Fruit fly (Drosophila melanogaster): ENCODE results near the gene Pyroxd1.
A peak's percentile ranks its signal among the peaks of the same experiment; 100 is the strongest.

Gene Pyroxd1

dm6 chr2L:20084785-20085555 is 6.3 kb upstream of the Pyroxd1 start, which contains the start of gene fok (continued):
- TF ChIP-seq HLH106 (tag; optimal IDR thresholded peaks at IDR 0.05) (peak; percentile 98), fru (GFP tag; optimal IDR thresholded peaks at IDR 0.05) (peak; percentile 99), dl (GFP tag; optimal IDR thresholded peaks at IDR 0.05; ENCODE audit: insufficient read depth in 1 of 2, partially characterized antibody in 2 of 2) (peak; percentile 19 to 48), ey (GFP tag; optimal IDR thresholded peaks at IDR 0.05) (peak; percentile 99), jim (GFP tag; optimal IDR thresholded peaks at IDR 0.05) (peak; percentile 46), Jra (GFP tag; optimal IDR thresholded peaks at IDR 0.05) (peak; percentile 86), CrebA (GFP tag; optimal IDR thresholded peaks at IDR 0.05; ENCODE audit: borderline replicate concordance) (no peak)

DNA sequence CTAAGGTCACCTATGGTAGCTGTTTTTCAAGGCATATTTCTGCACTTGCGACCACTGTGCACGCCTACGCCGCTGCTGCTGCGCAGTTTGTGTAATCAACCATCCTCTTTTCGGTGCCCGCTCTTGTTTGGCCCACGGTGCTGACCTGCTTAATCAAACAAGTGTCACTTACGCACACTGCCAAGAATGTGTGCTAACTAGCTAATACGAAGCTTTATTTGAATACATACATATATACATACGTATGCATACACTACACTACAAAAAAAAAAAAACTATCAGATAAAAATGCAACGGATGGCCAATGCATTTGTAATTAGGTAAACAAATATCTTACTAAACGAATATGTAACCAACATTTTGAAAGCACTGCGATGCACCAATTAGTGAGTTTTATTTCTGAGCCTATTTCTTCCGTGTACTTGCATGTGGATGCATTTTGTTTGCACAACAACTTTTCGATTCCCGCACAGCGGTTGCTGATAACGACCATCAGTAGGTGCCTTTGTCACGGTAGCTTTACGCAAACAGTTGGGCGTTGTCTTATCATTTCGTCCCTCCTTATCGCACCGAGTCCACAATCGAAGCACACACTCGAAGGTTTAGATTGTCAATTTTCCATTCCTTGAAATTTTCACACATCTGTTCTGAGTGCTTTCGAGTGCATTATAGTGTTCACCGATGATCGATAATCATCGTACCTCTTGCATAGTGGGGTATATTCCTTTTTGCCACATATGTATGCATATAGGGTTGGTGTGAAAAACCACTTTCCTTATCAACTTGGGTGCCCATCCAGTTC is 4.7 kb upstream of the Pyroxd1 start:
- TF ChIP-seq fru (GFP tag; optimal IDR thresholded peaks at IDR 0.05) (peak; percentile 96), N (GFP tag; optimal IDR thresholded peaks at IDR 0.05) (no peak), rgr (GFP tag; optimal IDR thresholded peaks at IDR 0.05) (peak; percentile 93), Dfd (GFP tag; optimal IDR thresholded peaks at IDR 0.05) (peak; percentile 32), br (GFP tag; optimal IDR thresholded peaks at IDR 0.05) (peak; percentile 94), ey (GFP tag; optimal IDR thresholded peaks at IDR 0.05) (peak; percentile 96), OdsH (GFP tag; optimal IDR thresholded peaks at IDR 0.05) (peak; percentile 93), foxo (GFP tag; optimal IDR thresholded peaks at IDR 0.05) (peak; percentile 68 to 95), lola (GFP tag; optimal IDR thresholded peaks at IDR 0.05) (no peak), jim (GFP tag; optimal IDR thresholded peaks at IDR 0.05) (no peak), sage (GFP tag; optimal IDR thresholded peaks at IDR 0.05) (peak; percentile 33), GATAd (GFP tag; optimal IDR thresholded peaks at IDR 0.05) (no peak), Jra (GFP tag; optimal IDR thresholded peaks at IDR 0.05) (peak; percentile 80), Vsx2 (GFP tag; optimal IDR thresholded peaks at IDR 0.05; ENCODE audit: partially characterized antibody) (no peak), Abd-B (GFP tag; optimal IDR thresholded peaks at IDR 0.05) (no peak), CG32264 (GFP tag; optimal IDR thresholded peaks at IDR 0.05) (peak; percentile 78), dl (GFP tag; optimal IDR thresholded peaks at IDR 0.05; ENCODE audit: insufficient read depth in 1 of 2, partially characterized antibody in 2 of 2) (no peak), Myc (optimal IDR thresholded peaks at IDR 0.05) (no peak), CrebA (GFP tag; optimal IDR thresholded peaks at IDR 0.05; ENCODE audit: borderline replicate concordance) (no peak), psq (GFP tag; optimal IDR thresholded peaks at IDR 0.05) (peak; percentile 88), CG9705 (GFP tag; optimal IDR thresholded peaks at IDR 0.05) (no peak), Hnf4 (GFP tag; optimal IDR thresholded peaks at IDR 0.05) (peak; percentile 92), HLH106 (tag; optimal IDR thresholded peaks at IDR 0.05) (peak; percentile 80), brk (GFP tag; optimal IDR thresholded peaks at IDR 0.05) (peak; percentile 94), dsf (GFP tag; optimal IDR thresholded peaks at IDR 0.05; ENCODE audit: borderline replicate concordance) (peak; percentile 51), pan (optimal IDR thresholded peaks at IDR 0.05) (no peak), h (GFP tag; optimal IDR thresholded peaks at IDR 0.05) (peak; percentile 94), Dif (GFP tag; optimal IDR thresholded peaks at IDR 0.05; ENCODE audit: partially characterized antibody) (peak; percentile 49), dmrt93B (GFP tag; optimal IDR thresholded peaks at IDR 0.05) (peak; percentile 81), woc (GFP tag; optimal IDR thresholded peaks at IDR 0.05) (peak; percentile 63), Mio (GFP tag; optimal IDR thresholded peaks at IDR 0.05) (peak; percentile 69), usp (GFP tag; optimal IDR thresholded peaks at IDR 0.05) (no peak), Rel (GFP tag; optimal IDR thresholded peaks at IDR 0.05) (peak; percentile 50), Rel (tag; optimal IDR thresholded peaks at IDR 0.05) (peak; percentile 48), tai (GFP tag; optimal IDR thresholded peaks at IDR 0.05) (no peak), Hr78 (GFP tag; optimal IDR thresholded peaks at IDR 0.05) (no peak), Sp1 (GFP tag; optimal IDR thresholded peaks at IDR 0.05) (peak; percentile 92), Hr83 (GFP tag; optimal IDR thresholded peaks at IDR 0.05; ENCODE audit: poor library complexity, severe bottlenecking) (peak; percentile 48), sv (GFP tag; optimal IDR thresholded peaks at IDR 0.05) (peak; percentile 87)

Data from whole organism, wandering third instar larva.